Fruit fly (Drosophila melanogaster) Kc167 (cell line): ENCODE measurements around the gene Acsx3.

Experiments
- Myc ChIP-seq: fragments of >200 bp; optimal IDR thresholded peaks from 2 replicates; lab custom pipeline; 2017; ENCODE audit warnings: missing external identifiers
- Sin3A ChIP-seq: fragments of >200 bp; optimal IDR thresholded peaks from 2 replicates; lab custom pipeline; 2018; ENCODE audit warnings: missing external identifiers
- h ChIP-seq: fragments of >200 bp; optimal IDR thresholded peaks from 3 replicates; lab custom pipeline; 2018; ENCODE audit warnings: missing external identifiers
- insv ChIP-seq: fragments of >200 bp; optimal IDR thresholded peaks from 3 replicates; lab custom pipeline; 2018; ENCODE audit warnings: missing external identifiers
- psq ChIP-seq: fragments of >200 bp; optimal IDR thresholded peaks from 2 replicates; lab custom pipeline; 2017; ENCODE audit warnings: missing external identifiers

DNA sequence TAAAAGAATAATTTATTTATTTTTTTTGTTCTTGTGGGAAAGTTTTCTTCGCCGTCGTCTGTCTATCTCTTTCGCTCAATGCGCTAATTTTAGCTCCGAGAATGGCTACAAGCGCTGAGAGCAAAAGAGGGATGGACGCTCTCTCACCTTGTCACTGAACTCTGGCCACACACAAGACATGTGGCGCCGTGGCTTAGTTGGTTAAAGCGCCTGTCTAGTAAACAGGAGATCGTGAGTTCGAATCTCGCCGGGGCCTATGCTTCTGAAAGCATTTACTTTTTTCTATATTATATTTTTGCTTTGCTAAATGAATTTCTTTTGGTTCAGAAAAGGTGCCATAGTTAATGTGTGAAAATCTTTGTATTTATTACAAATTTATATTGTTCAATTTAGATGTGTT, 21.5 kb downstream of the Acsx3 start:
- TF ChIP-seq psq (no peak), Myc (lab: Kevin White, UChicago) (no peak), insv (lab: Kevin White, UChicago) (no peak), h (no peak), Sin3A (lab: Kevin White, UChicago) (no peak)
